Worm (Caenorhabditis elegans) whole organism, L1 larva: ENCODE measurements around the gene F59A6.4.

Source experiments
- ces-1 ChIP-seq: fragments of 150-350 bp; optimal IDR thresholded peaks from 2 replicates; lab custom pipeline; 2014; ENCODE audit warnings: missing biosample characterization, missing genetic modification reagents, missing genetic modification characterization
- fos-1 ChIP-seq: fragments of 150-350 bp; optimal IDR thresholded peaks from 2 replicates; lab custom pipeline; 2014; ENCODE audit warnings: missing biosample characterization, missing genetic modification characterization
- lsy-2 ChIP-seq, 2 experiments: fragments of 150-350 bp; optimal IDR thresholded peaks; 2 replicates each; lab custom pipeline; 2014; ENCODE audit warnings: missing biosample characterization in 2 of 2, missing genetic modification characterization in 2 of 2
- nhr-11 ChIP-seq: fragments of 150-350 bp; optimal IDR thresholded peaks from 2 replicates; lab custom pipeline; 2014; ENCODE audit warnings: missing biosample characterization, missing genetic modification characterization
- pqm-1 ChIP-seq: sonication (generic microtip); optimal IDR thresholded peaks from 3 replicates; lab custom pipeline; 2017; ENCODE audit warnings: missing biosample characterization, missing genetic modification characterization

ce11 chrII:5020513-5021081 lies 15.7 kb downstream of the F59A6.4 start:
- TF ChIP-seq fos-1 (tag; lab: Kevin White, UChicago) (no peak), nhr-11 (tag; lab: Kevin White, UChicago) (no peak), pqm-1 (tag; lab: Kevin White, UChicago) (no peak), ces-1 (GFP tag; lab: Kevin White, UChicago) (no peak), lsy-2 (tag; optimal IDR thresholded peaks at IDR 0.05; lab: Kevin White, UChicago) (peak in 1 of 2 experiments; percentile 5)
